Fruit fly (Drosophila melanogaster): ENCODE results near the gene Vha26.

The Vha26 gene

DNA sequence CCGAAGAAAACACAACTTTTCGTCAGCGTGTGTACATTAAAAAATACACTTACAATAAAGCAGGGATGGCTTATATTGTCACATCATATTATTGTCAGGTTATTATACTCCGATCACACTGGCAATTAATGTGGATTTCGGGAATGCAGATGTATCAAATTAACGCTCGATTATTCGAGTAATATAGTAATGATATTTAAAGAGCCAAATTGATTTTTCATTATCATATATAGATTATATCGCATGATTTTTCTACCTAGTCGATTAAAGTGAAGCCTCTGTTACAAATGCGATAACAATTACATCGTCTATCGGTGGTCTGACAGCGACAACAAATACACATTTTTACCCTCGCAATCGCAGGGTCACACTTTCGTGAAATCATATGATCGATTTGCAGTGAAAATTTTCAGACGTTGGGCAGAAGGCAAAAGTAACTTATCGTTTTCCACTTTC lies at the start of gene Vha26, which contains the start of gene noi (continued):
- TF ChIP-seq Sry-δ (GFP tag; optimal IDR thresholded peaks at IDR 0.05), result peak; percentile 74
- TF ChIP-seq lola (GFP tag; optimal IDR thresholded peaks at IDR 0.05), result peak in 2 of 3 experiments; percentile 45 to 100
- TF ChIP-seq chm (GFP tag; IDR thresholded peaks at IDR 0.05), result no peak
- no peak for TF ChIP-seq CG1832 (GFP tag; optimal IDR thresholded peaks at IDR 0.05)
- no peak for TF ChIP-seq PHDP (tag; optimal IDR thresholded peaks at IDR 0.05)
- peak; percentile 13 for TF ChIP-seq Mad (GFP tag; optimal IDR thresholded peaks at IDR 0.05)
- TF ChIP-seq ranshi (GFP tag; IDR thresholded peaks at IDR 0.05), result no peak
- peak; percentile 90 for TF ChIP-seq pzg (GFP tag; optimal IDR thresholded peaks at IDR 0.05)
- peak; percentile 91 for TF ChIP-seq Med (GFP tag)
- TF ChIP-seq NFAT (GFP tag; IDR thresholded peaks at IDR 0.05), result no peak
- peak; percentile 72 for TF ChIP-seq grau (tag; optimal IDR thresholded peaks at IDR 0.05)
- no peak for TF ChIP-seq crc (GFP tag; optimal IDR thresholded peaks at IDR 0.05)
- no peak for TF ChIP-seq CG11456 (GFP tag; IDR thresholded peaks at IDR 0.05)
- peak; percentile 74; the same call in 2 of the 3 replicates for TF ChIP-seq CG17361 (GFP tag; IDR thresholded peaks at IDR 0.05)
- peak; percentile 53; the same call in 1 of the 2 replicates for TF ChIP-seq inv (GFP tag; IDR thresholded peaks at IDR 0.05; ENCODE audit: partially characterized antibody)
- no peak for TF ChIP-seq hkb (optimal IDR thresholded peaks at IDR 0.05)
- TF ChIP-seq hkb (GFP tag; IDR thresholded peaks at IDR 0.05), result no peak
- TF ChIP-seq CG14667 (GFP tag; IDR thresholded peaks at IDR 0.05), result no peak
- no peak for TF ChIP-seq CG17328 (GFP tag; IDR thresholded peaks at IDR 0.05)
- TF ChIP-seq tio (GFP tag; optimal IDR thresholded peaks at IDR 0.05), result no peak
- no peak for TF ChIP-seq CG11085 (GFP tag; IDR thresholded peaks at IDR 0.05)
- TF ChIP-seq onecut (GFP tag; IDR thresholded peaks at IDR 0.05), result peak; percentile 59
- peak; percentile 38 for TF ChIP-seq Hsf (GFP tag; optimal IDR thresholded peaks at IDR 0.05)
- TF ChIP-seq CG11247 (GFP tag; IDR thresholded peaks at IDR 0.05), result no peak
- no peak for TF ChIP-seq Awh (GFP tag; IDR thresholded peaks at IDR 0.05)
- TF ChIP-seq CG15073 (GFP tag; optimal IDR thresholded peaks at IDR 0.05), result no peak
- TF ChIP-seq mirr (GFP tag; optimal IDR thresholded peaks at IDR 0.05), result peak; percentile 31
- TF ChIP-seq Fer2 (tag; optimal IDR thresholded peaks at IDR 0.05), result peak; percentile 8
- peak; percentile 19 for TF ChIP-seq Deaf1 (tag; optimal IDR thresholded peaks at IDR 0.05)
- peak; percentile 20 for TF ChIP-seq shn (GFP tag; optimal IDR thresholded peaks at IDR 0.05)
- TF ChIP-seq zfh2 (GFP tag; optimal IDR thresholded peaks at IDR 0.05), result peak; percentile 59
- peak; percentile 39 for TF ChIP-seq tin (GFP tag; optimal IDR thresholded peaks at IDR 0.05)
- 0 out of 4 replicates have a peak, but pooled peaks have one; percentile 23 for TF ChIP-seq Gug (GFP tag; IDR thresholded peaks at IDR 0.05)
- no peak for TF ChIP-seq salm (tag; optimal IDR thresholded peaks at IDR 0.05)
- TF ChIP-seq lilli (GFP tag; optimal IDR thresholded peaks at IDR 0.05), result peak; percentile 54
- TF ChIP-seq CG3995 (GFP tag; optimal IDR thresholded peaks at IDR 0.05), result peak; percentile 85
- TF ChIP-seq CG10979 (tag; optimal IDR thresholded peaks at IDR 0.05), result peak; percentile 21
- no peak for TF ChIP-seq CG12104 (GFP tag; optimal IDR thresholded peaks at IDR 0.05)
- TF ChIP-seq CG2116 (GFP tag; optimal IDR thresholded peaks at IDR 0.05), result peak; percentile 76
- no peak for TF ChIP-seq CG12236 (GFP tag; optimal IDR thresholded peaks at IDR 0.05)
- no peak for TF ChIP-seq nau (GFP tag; optimal IDR thresholded peaks at IDR 0.05)
- no peak for TF ChIP-seq lmd (GFP tag; IDR thresholded peaks at IDR 0.05)
- TF ChIP-seq kni (GFP tag; optimal IDR thresholded peaks at IDR 0.05), result no peak
- no peak for TF ChIP-seq CG6654 (GFP tag; optimal IDR thresholded peaks at IDR 0.05)
- no peak for TF ChIP-seq cato (GFP tag; optimal IDR thresholded peaks at IDR 0.05; ENCODE audit: borderline replicate concordance)
- TF ChIP-seq H15 (GFP tag; IDR thresholded peaks at IDR 0.05), result no peak
- no peak for TF ChIP-seq HLHmδ (GFP tag; optimal IDR thresholded peaks at IDR 0.05)
- no peak; the same call in none of the 2 replicates for TF ChIP-seq CG13287 (GFP tag; IDR thresholded peaks at IDR 0.05; ENCODE audit: partially characterized antibody)
- no peak for TF ChIP-seq toy (GFP tag; IDR thresholded peaks at IDR 0.05)
- no peak for TF ChIP-seq CG5245 (GFP tag; optimal IDR thresholded peaks at IDR 0.05)
- peak; percentile 2 for TF ChIP-seq Meics (GFP tag; optimal IDR thresholded peaks at IDR 0.05)
- TF ChIP-seq Bgb (GFP tag; IDR thresholded peaks at IDR 0.05; ENCODE audit: partially characterized antibody), result peak; percentile 63

Measured in whole organism, embryonic.